Worm (Caenorhabditis elegans) whole organism, L2 larva: ENCODE measurements around the gene mca-3.
"Not testable (repeated sequence)": the region's sequence is repeated elsewhere in the genome, so short reads cannot be mapped to it uniquely, and the experiment has no call there.

ENCODE experiments used
- C34F6.9 ChIP-seq: fragments of 150-350 bp; optimal IDR thresholded peaks from 2 replicates; lab custom pipeline; 2014; ENCODE audit warnings: missing biosample characterization, missing genetic modification characterization
- F13H6.1 ChIP-seq: sonication (generic microtip); optimal IDR thresholded peaks from 2 replicates; lab custom pipeline; 2016; ENCODE audit warnings: missing genetic modification characterization, missing compliant biosample characterization
- R02D3.7 ChIP-seq: fragments of 150-350 bp; optimal IDR thresholded peaks from 2 replicates; lab custom pipeline; 2014; ENCODE audit warnings: missing biosample characterization, missing genetic modification characterization
- Y55F3AM.14 ChIP-seq: fragments of 200-800 bp; sonication (Bioruptor generic); optimal IDR thresholded peaks from 2 replicates; lab custom pipeline; 2018; ENCODE audit warnings: mild to moderate bottlenecking, missing genetic modification characterization, missing compliant biosample characterization
- aly-2 ChIP-seq: fragments of 150-350 bp; optimal IDR thresholded peaks from 2 replicates; lab custom pipeline; 2014; ENCODE audit warnings: missing biosample characterization, missing genetic modification characterization
- ama-1 ChIP-seq: fragments of 150-350 bp; optimal IDR thresholded peaks from 2 replicates; lab custom pipeline; 2018; ENCODE audit warnings: inconsistent platforms
- crh-2 ChIP-seq: sonication (generic microtip); optimal IDR thresholded peaks from 2 replicates; lab custom pipeline; 2017; ENCODE audit warnings: missing biosample characterization, missing genetic modification characterization
- dmd-4 ChIP-seq: sonication (generic microtip); optimal IDR thresholded peaks from 2 replicates; lab custom pipeline; 2017; ENCODE audit warnings: missing biosample characterization, missing genetic modification characterization
- egl-27 ChIP-seq: sonication (generic microtip); optimal IDR thresholded peaks from 3 replicates; lab custom pipeline; 2017; ENCODE audit warnings: missing biosample characterization, missing genetic modification reagents, missing genetic modification characterization
- elt-1 ChIP-seq: fragments of 150-350 bp; optimal IDR thresholded peaks from 2 replicates; lab custom pipeline; 2014; ENCODE audit warnings: missing biosample characterization, missing genetic modification characterization
- fos-1 ChIP-seq: fragments of 150-350 bp; optimal IDR thresholded peaks from 2 replicates; lab custom pipeline; 2014; ENCODE audit warnings: missing biosample characterization, missing genetic modification characterization
- gmeb-1 ChIP-seq: fragments of 150-350 bp; optimal IDR thresholded peaks from 2 replicates; lab custom pipeline; 2014; ENCODE audit warnings: missing biosample characterization, missing genetic modification characterization
- lin-39 ChIP-seq: fragments of 150-350 bp; optimal IDR thresholded peaks from 2 replicates; lab custom pipeline; 2014; ENCODE audit warnings: missing biosample characterization, missing genetic modification reagents, missing genetic modification characterization
- lsy-2 ChIP-seq, 2 experiments: fragments of 150-350 bp in 1 of 2; sonication (generic microtip) in 1 of 2; optimal IDR thresholded peaks; 2 replicates each; lab custom pipeline; 2014 to 2017; ENCODE audit warnings: missing biosample characterization in 2 of 2, missing genetic modification characterization in 2 of 2
- mbf-1 ChIP-seq: sonication (generic microtip); optimal IDR thresholded peaks from 2 replicates; lab custom pipeline; 2017; ENCODE audit warnings: missing biosample characterization, missing genetic modification characterization
- nhr-10 ChIP-seq: sonication (generic microtip); optimal IDR thresholded peaks from 2 replicates; lab custom pipeline; 2017; ENCODE audit warnings: missing biosample characterization, missing genetic modification characterization
- nhr-129 ChIP-seq: fragments of 150-350 bp; optimal IDR thresholded peaks from 2 replicates; lab custom pipeline; 2014; ENCODE audit warnings: missing biosample characterization, missing genetic modification characterization
- nhr-23 ChIP-seq: fragments of 150-350 bp; optimal IDR thresholded peaks from 2 replicates; lab custom pipeline; 2014; ENCODE audit warnings: missing biosample characterization, missing genetic modification reagents, missing genetic modification characterization
- nhr-237 ChIP-seq: fragments of 150-350 bp; optimal IDR thresholded peaks from 2 replicates; lab custom pipeline; 2014; ENCODE audit warnings: missing biosample characterization, missing genetic modification characterization
- nhr-77 ChIP-seq: fragments of 150-350 bp; optimal IDR thresholded peaks from 2 replicates; lab custom pipeline; 2014; ENCODE audit warnings: missing biosample characterization, missing genetic modification characterization
- peb-1 ChIP-seq: fragments of 150-350 bp; optimal IDR thresholded peaks from 2 replicates; lab custom pipeline; 2014; ENCODE audit warnings: missing biosample characterization, missing genetic modification characterization
- sem-4 ChIP-seq: fragments of 150-350 bp; optimal IDR thresholded peaks from 2 replicates; lab custom pipeline; 2014; ENCODE audit warnings: missing biosample characterization, missing genetic modification reagents, missing genetic modification characterization
- sma-3 ChIP-seq: sonication (generic microtip); optimal IDR thresholded peaks from 2 replicates; lab custom pipeline; 2016; ENCODE audit warnings: missing genetic modification reagents, missing genetic modification characterization, missing compliant biosample characterization
- sma-9 ChIP-seq, 2 experiments: fragments of 150-350 bp in 1 of 2; sonication (generic microtip) in 1 of 2; optimal IDR thresholded peaks; 2 replicates each; lab custom pipeline; 2014 to 2016; ENCODE audit warnings: missing genetic modification characterization in 2 of 2, mild to moderate bottlenecking in 1 of 2, missing biosample characterization in 1 of 2, missing compliant biosample characterization in 1 of 2, missing genetic modification reagents in 1 of 2, moderate library complexity in 1 of 2
- unc-39 ChIP-seq: fragments of 150-350 bp; optimal IDR thresholded peaks from 2 replicates; lab custom pipeline; 2014; ENCODE audit warnings: missing biosample characterization, missing genetic modification characterization
- unc-55 ChIP-seq: fragments of 150-350 bp; sonication (generic microtip); optimal IDR thresholded peaks from 3 replicates; lab custom pipeline; 2014; ENCODE audit warnings: missing biosample characterization, missing genetic modification reagents, missing genetic modification characterization
- zag-1 ChIP-seq: fragments of 150-350 bp; optimal IDR thresholded peaks from 2 replicates; lab custom pipeline; 2014; ENCODE audit warnings: missing biosample characterization, missing genetic modification characterization
- ztf-11 ChIP-seq: sonication (generic microtip); optimal IDR thresholded peaks from 2 replicates; lab custom pipeline; 2017; ENCODE audit warnings: missing biosample characterization, missing genetic modification characterization
- ztf-4 ChIP-seq: fragments of 150-350 bp; optimal IDR thresholded peaks from 2 replicates; lab custom pipeline; 2014; ENCODE audit warnings: missing biosample characterization, missing genetic modification characterization

The mca-3 gene

ce11 chrIV:3133099-3133817 lies at the start of gene mca-3:
Gene mca-3, minus strand, starts transcription at chrIV:3133149.
- TF ChIP-seq F13H6.1 (peak; percentile 41), C34F6.9 (peak; percentile 12), fos-1 (tag; lab: Kevin White, UChicago) (peak; percentile 58), zag-1 (tag; lab: Kevin White, UChicago) (peak; percentile 6), unc-55 (GFP tag; lab: Kevin White, UChicago) (peak; percentile 24), nhr-77 (no peak), egl-27 (tag; lab: Kevin White, UChicago) (no peak), nhr-129 (tag; lab: Kevin White, UChicago) (no peak)

ce11 chrIV:3176067-3176758 lies 43.3 kb upstream of the mca-3 start, which contains the start of gene nlp-81:
Gene nlp-81, minus strand, starts transcription at chrIV:3176117.
- no peak for TF ChIP-seq nhr-237 (tag; lab: Kevin White, UChicago)
- no peak for TF ChIP-seq nhr-23 (tag; lab: Kevin White, UChicago)
- no peak for TF ChIP-seq ztf-4 (tag; lab: Kevin White, UChicago)
- TF ChIP-seq nhr-10 (tag; lab: Kevin White, UChicago), result no peak
- no peak for TF ChIP-seq ama-1 (lab: Kevin White, UChicago)
- TF ChIP-seq unc-55 (GFP tag; lab: Kevin White, UChicago), result no peak
- no peak for TF ChIP-seq sem-4 (tag; lab: Kevin White, UChicago)

- TF ChIP-seq aly-2, dmd-4, ztf-4 (tag; lab: Kevin White, UChicago): not testable (repeated sequence)
These were observed 39.6 kb upstream of the mca-3 start, which contains the start of gene Y67D8B.1 for ce11 chrIV:3172510-3172909. Gene Y67D8B.1, minus strand, starts transcription at chrIV:3172610.

ce11 chrIV:3168656-3169216 lies 35.8 kb upstream of the mca-3 start:
- TF ChIP-seq C34F6.9 (peak; percentile 45), F13H6.1 (peak; percentile 82), elt-1 (no peak), unc-39 (tag; lab: Kevin White, UChicago) (no peak), nhr-129 (tag; lab: Kevin White, UChicago) (peak; percentile 50), sma-9 (GFP tag; optimal IDR thresholded peaks at IDR 0.05; lab: Kevin White, UChicago) (peak; percentile 1), sma-9 (tag; optimal IDR thresholded peaks at IDR 0.05; lab: Kevin White, UChicago) (no peak), mbf-1 (tag; lab: Kevin White, UChicago) (no peak), unc-55 (GFP tag; lab: Kevin White, UChicago) (peak; percentile 33), lsy-2 (tag; optimal IDR thresholded peaks at IDR 0.05; lab: Kevin White, UChicago) (peak in 1 of 2 experiments; percentile 38)
- TF ChIP-seq, all 48 proteins: peak for 6

ce11 chrIV:3166896-3167295 lies 33.9 kb upstream of the mca-3 start:
- peak; percentile 29 for TF ChIP-seq sma-3 (GFP tag; lab: Kevin White, UChicago)
- TF ChIP-seq R02D3.7 (tag; lab: Kevin White, UChicago), result no peak
- TF ChIP-seq gmeb-1, result peak; percentile 32
- peak; percentile 90 for TF ChIP-seq fos-1 (tag; lab: Kevin White, UChicago)
- TF ChIP-seq unc-39 (tag; lab: Kevin White, UChicago), result no peak
- TF ChIP-seq Y55F3AM.14 (GFP tag; lab: Kevin White, UChicago), result no peak
- peak in 1 of 2 experiments; percentile 5 for TF ChIP-seq lsy-2 (tag; optimal IDR thresholded peaks at IDR 0.05; lab: Kevin White, UChicago)
- TF ChIP-seq nhr-77, result no peak
- no peak for TF ChIP-seq lin-39 (tag; lab: Kevin White, UChicago)
- no peak for TF ChIP-seq ztf-11
- no peak for TF ChIP-seq sem-4 (tag; lab: Kevin White, UChicago)
- TF ChIP-seq peb-1, result no peak
- TF ChIP-seq crh-2, result peak; percentile 79
- peak; percentile 55 for TF ChIP-seq sma-9 (GFP tag; optimal IDR thresholded peaks at IDR 0.05; lab: Kevin White, UChicago)
- TF ChIP-seq sma-9 (tag; optimal IDR thresholded peaks at IDR 0.05; lab: Kevin White, UChicago), result no peak
- TF ChIP-seq aly-2 (tag; lab: Kevin White, UChicago), result no peak
- TF ChIP-seq unc-55 (GFP tag; lab: Kevin White, UChicago), result peak; percentile 19
